Worm (Caenorhabditis elegans): Measurements from ENCODE around the gene Y43F8B.11.
A peak's percentile ranks its signal among the peaks of the same experiment; 100 is the strongest.

Y43F8B.11 gene

DNA sequence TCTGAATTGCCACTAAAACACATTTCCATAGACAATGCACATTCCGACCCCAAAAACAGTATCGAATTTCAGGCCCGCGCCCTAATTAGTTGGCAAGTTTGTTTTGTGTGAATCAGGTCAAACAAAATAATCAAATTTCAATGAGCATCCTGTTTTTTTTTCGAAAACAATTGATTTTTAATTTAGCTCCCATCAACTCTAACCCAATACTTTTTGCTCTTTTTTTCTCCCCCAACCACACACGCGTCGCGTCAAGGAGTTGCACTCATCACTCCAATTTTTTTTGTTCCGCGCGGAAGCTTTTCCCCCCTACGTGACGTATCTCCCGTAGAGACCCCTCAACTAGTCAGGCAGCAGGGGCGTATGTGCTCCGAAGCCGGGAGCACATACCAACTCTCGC, 30.9 kb downstream of the Y43F8B.11 start:
- TF ChIP-seq C38D4.7 (GFP tag; optimal IDR thresholded peaks at IDR 0.05) (no peak), ttx-3 (tag; optimal IDR thresholded peaks at IDR 0.05) (no peak), npax-4 (tag; optimal IDR thresholded peaks at IDR 0.05) (no peak), dve-1 (tag; optimal IDR thresholded peaks at IDR 0.05) (no peak), ceh-24 (tag; optimal IDR thresholded peaks at IDR 0.05) (no peak), ztf-16 (tag; optimal IDR thresholded peaks at IDR 0.05) (no peak)

DNA sequence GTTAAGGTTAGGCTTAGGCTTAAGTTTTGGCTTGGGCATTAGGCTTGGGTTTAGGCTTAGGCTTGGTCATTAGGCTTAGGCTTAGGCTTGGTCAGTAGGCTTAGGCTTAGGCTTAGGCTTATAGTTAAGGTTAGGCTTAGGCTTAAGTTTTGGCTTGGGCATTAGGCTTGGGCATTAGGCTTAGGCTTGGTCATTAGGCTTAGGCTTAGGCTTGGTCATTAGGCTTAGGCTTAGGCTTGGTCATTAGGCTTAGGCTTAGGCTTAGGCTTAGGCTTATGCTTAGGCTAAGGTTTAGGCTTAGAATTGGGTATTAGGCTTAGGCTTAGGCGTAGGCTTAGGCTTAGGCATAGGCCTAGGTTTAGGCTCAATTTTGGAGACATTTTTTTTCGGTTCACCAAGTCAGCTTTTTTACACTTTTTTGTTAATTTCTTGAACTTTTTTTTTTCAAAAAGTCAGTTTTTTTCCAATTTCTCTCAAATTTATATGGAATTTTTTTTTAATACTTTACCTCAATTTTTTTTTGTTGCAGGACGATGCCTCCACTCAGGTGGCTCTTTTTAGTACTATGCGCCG, 32.2 kb downstream of the Y43F8B.11 start, which contains the start of gene Y43F8B.3:
Gene Y43F8B.3, plus strand, starts transcription at position 523 of the 573 bp plus-strand sequence.
- no peak for TF ChIP-seq lim-6 (tag; optimal IDR thresholded peaks at IDR 0.05)
- no peak for TF ChIP-seq fkh-10 (GFP tag; optimal IDR thresholded peaks at IDR 0.05)
- no peak for TF ChIP-seq sox-4 (tag; optimal IDR thresholded peaks at IDR 0.05)
- TF ChIP-seq tbx-7 (tag; optimal IDR thresholded peaks at IDR 0.05), result no peak
- no peak for TF ChIP-seq dve-1 (tag; optimal IDR thresholded peaks at IDR 0.05)
- TF ChIP-seq unc-42 (tag; optimal IDR thresholded peaks at IDR 0.05), result no peak
- no peak for TF ChIP-seq ceh-31 (tag; optimal IDR thresholded peaks at IDR 0.05)
- no peak for TF ChIP-seq ceh-34 (tag; optimal IDR thresholded peaks at IDR 0.05)

ce11 chrV:19509061-19509460, 38.6 kb downstream of the Y43F8B.11 start:
- no peak for TF ChIP-seq ref-2 (tag; optimal IDR thresholded peaks at IDR 0.05)
- TF ChIP-seq pag-3 (tag; optimal IDR thresholded peaks at IDR 0.05; ENCODE audit: borderline replicate concordance), result peak; percentile 57

DNA sequence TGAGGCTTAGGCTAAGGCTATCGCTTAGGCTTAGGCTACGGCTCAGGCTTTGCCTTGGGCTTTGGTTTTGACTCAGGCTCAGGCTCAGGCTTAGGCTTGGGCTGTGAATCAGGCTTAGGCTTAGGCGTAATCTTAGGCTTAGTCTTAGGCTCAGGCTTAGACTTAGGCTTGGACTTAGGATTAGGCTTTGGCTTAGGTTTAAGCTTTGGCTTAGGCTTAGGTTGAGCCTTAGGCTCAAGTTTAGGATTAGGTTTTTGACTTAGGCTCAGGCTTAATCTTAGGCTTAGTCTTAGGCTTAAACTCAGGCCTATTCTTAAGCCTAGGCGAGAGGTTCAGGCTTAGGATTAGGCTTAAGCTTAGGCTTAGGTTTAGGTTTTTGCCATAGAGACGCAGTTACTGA, 39.9 kb downstream of the Y43F8B.11 start:
- TF ChIP-seq dve-1 (tag; optimal IDR thresholded peaks at IDR 0.05) (peak; percentile 91), F13H6.1 (tag; optimal IDR thresholded peaks at IDR 0.05) (no peak), ceh-31 (tag; optimal IDR thresholded peaks at IDR 0.05) (no peak), madf-2 (tag; optimal IDR thresholded peaks at IDR 0.05) (no peak), K09A11.1 (tag; optimal IDR thresholded peaks at IDR 0.05; ENCODE audit: insufficient read depth) (no peak)

- TF ChIP-seq ceh-9 (tag; optimal IDR thresholded peaks at IDR 0.05), result no peak
- no peak for TF ChIP-seq eyg-1 (tag; optimal IDR thresholded peaks at IDR 0.05)
- TF ChIP-seq pax-1 (tag; optimal IDR thresholded peaks at IDR 0.05), result no peak
- no peak for TF ChIP-seq ceh-24 (tag; optimal IDR thresholded peaks at IDR 0.05)
- TF ChIP-seq che-1 (tag; optimal IDR thresholded peaks at IDR 0.05), result no peak
- no peak for TF ChIP-seq nhr-11 (tag; optimal IDR thresholded peaks at IDR 0.05)
- no peak for TF ChIP-seq unc-42 (tag; optimal IDR thresholded peaks at IDR 0.05)
Observed at ce11 chrV:19510925-19511324, 40.4 kb downstream of the Y43F8B.11 start.

DNA sequence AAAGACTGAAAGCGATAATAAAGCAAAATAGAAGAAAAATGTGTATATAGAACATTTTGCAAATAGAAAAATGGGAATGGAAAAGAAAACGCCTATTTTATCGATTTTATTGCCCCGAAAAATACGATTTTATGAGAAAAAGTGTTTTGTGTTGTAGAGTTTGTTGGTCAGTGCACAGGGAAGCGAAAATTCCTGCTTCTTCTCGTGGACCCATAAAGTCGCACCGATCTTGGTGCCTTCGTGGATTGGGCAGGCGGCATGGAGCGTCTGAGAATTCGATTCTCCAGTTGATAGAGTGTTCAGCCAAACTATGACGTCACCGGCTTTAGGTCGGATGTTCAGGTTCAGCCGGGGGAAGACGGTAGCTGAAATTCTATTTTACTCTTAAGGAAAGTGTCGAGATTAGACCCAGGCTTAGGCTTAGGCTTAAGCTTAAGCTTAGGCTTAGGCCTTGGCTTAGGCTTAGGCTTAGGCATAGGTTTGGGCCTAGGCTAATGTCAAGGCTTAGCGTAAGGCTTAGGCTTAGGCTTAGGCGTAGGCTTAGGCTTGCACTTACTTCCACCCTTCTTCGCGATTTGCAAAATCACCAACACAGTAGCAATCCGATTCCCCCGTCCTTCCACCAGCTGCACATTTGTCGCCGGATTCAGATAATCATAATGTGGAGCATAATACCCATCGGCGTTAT, 41.9 kb downstream of the Y43F8B.11 start, which contains the start of gene Y43F8B.19:
Gene Y43F8B.19, minus strand, starts transcription at position 51 of the 688 bp plus-strand sequence.
- TF ChIP-seq zip-5 (tag; optimal IDR thresholded peaks at IDR 0.05) (no peak), fkh-6 (tag; optimal IDR thresholded peaks at IDR 0.05) (no peak), ref-2 (tag; optimal IDR thresholded peaks at IDR 0.05) (no peak)

DNA sequence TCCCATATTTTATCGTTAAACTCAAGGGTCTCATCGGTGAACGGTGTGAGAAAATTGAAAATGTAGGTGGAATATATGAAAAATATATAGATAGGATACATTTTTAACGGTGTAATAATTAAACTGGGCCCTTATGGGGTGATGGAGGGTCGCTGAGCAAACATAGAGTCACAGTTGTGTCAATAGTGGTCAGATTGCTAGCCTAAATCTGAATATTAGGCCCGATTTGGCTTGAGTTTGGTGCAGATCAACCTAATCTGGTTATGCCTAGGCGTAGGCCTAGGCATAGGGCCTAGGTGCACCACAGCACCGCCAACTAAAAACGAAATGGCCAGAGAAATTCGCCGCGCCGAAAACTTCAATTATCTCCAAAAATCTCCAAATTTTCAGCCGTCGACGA, 43.1 kb downstream of the Y43F8B.11 start, which contains the start of gene phy-4:
Gene phy-4, minus strand, starts transcription at position 101 of the 400 bp plus-strand sequence.
- TF ChIP-seq dmd-4 (tag; optimal IDR thresholded peaks at IDR 0.05; ENCODE audit: borderline replicate concordance) (no peak), ceh-9 (tag; optimal IDR thresholded peaks at IDR 0.05) (no peak), ahr-1 (tag; optimal IDR thresholded peaks at IDR 0.05) (no peak), ceh-6 (GFP tag; optimal IDR thresholded peaks at IDR 0.05) (no peak), ztf-16 (tag; optimal IDR thresholded peaks at IDR 0.05) (no peak), eyg-1 (tag; optimal IDR thresholded peaks at IDR 0.05) (no peak), rnt-1 (tag; optimal IDR thresholded peaks at IDR 0.05) (no peak), pha-2 (tag; optimal IDR thresholded peaks at IDR 0.05) (no peak), pqm-1 (tag; optimal IDR thresholded peaks at IDR 0.05) (no peak), che-1 (tag; optimal IDR thresholded peaks at IDR 0.05) (no peak), ceh-19 (GFP tag; optimal IDR thresholded peaks at IDR 0.05) (no peak), fkh-6 (tag; optimal IDR thresholded peaks at IDR 0.05) (no peak)

Measured in whole organism, late embryonic.